Fruit fly (Drosophila melanogaster) whole organism, embryonic: ENCODE data around the gene Vm26Aa.

Experiments used
- Asciz ChIP-seq: fragments of 200-800 bp; sonication (Bioruptor generic); optimal IDR thresholded peaks from 2 replicates; lab custom pipeline; 2017; ENCODE audit warnings: missing biosample characterization, mild to moderate bottlenecking, missing genetic modification characterization, missing genetic modification reagents
- Bteb2 ChIP-seq: fragments of 200-800 bp; sonication (Bioruptor generic); optimal IDR thresholded peaks from 2 replicates; lab custom pipeline; 2016; ENCODE audit warnings: missing biosample characterization, missing genetic modification characterization
- CG11398 ChIP-seq: fragments of 200-800 bp; sonication (Bioruptor generic); optimal IDR thresholded peaks from 2 replicates; lab custom pipeline; 2016; ENCODE audit warnings: missing biosample characterization, missing genetic modification characterization
- CG11504 ChIP-seq: fragments of 200-800 bp; sonication (Bioruptor generic); optimal IDR thresholded peaks from 3 replicates; lab custom pipeline; 2019; ENCODE audit warnings: missing biosample characterization, mild to moderate bottlenecking, missing genetic modification characterization, moderate library complexity
- CG12236 ChIP-seq: fragments of 200-800 bp; sonication (Bioruptor generic); optimal IDR thresholded peaks from 2 replicates; lab custom pipeline; 2016; ENCODE audit warnings: missing biosample characterization, missing genetic modification characterization
- CG12659 ChIP-seq: fragments of 200-800 bp; sonication (Bioruptor generic); optimal IDR thresholded peaks from 3 replicates; lab custom pipeline; 2017; ENCODE audit warnings: mild to moderate bottlenecking, missing biosample characterization, missing genetic modification reagents, missing genetic modification characterization
- CG12744 ChIP-seq: fragments of 200-800 bp; sonication (Bioruptor generic); optimal IDR thresholded peaks from 2 replicates; lab custom pipeline; 2016; ENCODE audit warnings: missing biosample characterization, missing genetic modification characterization
- CG13123 ChIP-seq: fragments of 200-800 bp; sonication (Bioruptor generic); optimal IDR thresholded peaks from 2 replicates; lab custom pipeline; 2016; ENCODE audit warnings: missing biosample characterization, missing genetic modification characterization
- CG15073 ChIP-seq: fragments of 200-800 bp; sonication (Bioruptor generic); optimal IDR thresholded peaks from 2 replicates; lab custom pipeline; 2016; ENCODE audit warnings: missing biosample characterization, missing genetic modification characterization
- CG15479 ChIP-seq: fragments of 200-800 bp; sonication (Bioruptor generic); optimal IDR thresholded peaks from 3 replicates; lab custom pipeline; 2019; ENCODE audit warnings: missing biosample characterization, mild to moderate bottlenecking, missing genetic modification characterization, moderate library complexity
- CG17186 ChIP-seq: fragments of 200-800 bp; sonication (Bioruptor generic); optimal IDR thresholded peaks from 3 replicates; lab custom pipeline; 2017; ENCODE audit warnings: missing biosample characterization, missing genetic modification reagents, missing genetic modification characterization
- CG18011 ChIP-seq: fragments of 200-800 bp; sonication (Bioruptor generic); optimal IDR thresholded peaks from 2 replicates; lab custom pipeline; 2017; ENCODE audit warnings: missing biosample characterization, missing genetic modification characterization, mild to moderate bottlenecking, moderate library complexity, missing genotype
- CG18599 ChIP-seq: fragments of 200-800 bp; sonication (Bioruptor generic); optimal IDR thresholded peaks from 3 replicates; lab custom pipeline; 2017; ENCODE audit warnings: missing biosample characterization, missing genetic modification characterization, mild to moderate bottlenecking, moderate library complexity, missing genetic modification reagents
- CG2120 ChIP-seq: fragments of 200-800 bp; sonication (Bioruptor generic); optimal IDR thresholded peaks from 3 replicates; lab custom pipeline; 2016; ENCODE audit warnings: missing biosample characterization, missing genetic modification characterization
- CG2678 ChIP-seq: fragments of 200-800 bp; sonication (Bioruptor generic); optimal IDR thresholded peaks from 3 replicates; lab custom pipeline; 2019; ENCODE audit warnings: missing biosample characterization, mild to moderate bottlenecking, missing genetic modification characterization, moderate library complexity
- CG34376 ChIP-seq: fragments of 200-800 bp; sonication (Bioruptor generic); optimal IDR thresholded peaks from 2 replicates; lab custom pipeline; 2018; ENCODE audit warnings: missing biosample characterization, mild to moderate bottlenecking, missing genetic modification characterization
- CG6272 ChIP-seq: fragments of 200-800 bp; sonication (Bioruptor generic); IDR thresholded peaks from 2 replicates; pipeline ENCODE4 v1.3.6; 2022; ENCODE audit warnings: missing biosample characterization, missing genetic modification characterization
- CG6765 ChIP-seq: fragments of 200-800 bp; sonication (Bioruptor generic); optimal IDR thresholded peaks from 3 replicates; lab custom pipeline; 2017; ENCODE audit warnings: missing biosample characterization, mild to moderate bottlenecking, missing genetic modification characterization
- CG8290 ChIP-seq, 3 experiments: fragments of 200-800 bp; sonication (Bioruptor generic); optimal IDR thresholded peaks; 2 replicates each; lab custom pipeline; 2016 to 2019; ENCODE audit warnings: missing biosample characterization in 3 of 3, missing genetic modification characterization in 3 of 3, mild to moderate bottlenecking in 2 of 3, moderate library complexity in 1 of 3
- CG8388 ChIP-seq: fragments of 200-800 bp; sonication (Bioruptor generic); optimal IDR thresholded peaks from 2 replicates; lab custom pipeline; 2019; ENCODE audit warnings: missing biosample characterization, mild to moderate bottlenecking, missing genetic modification characterization, moderate library complexity
- CG8924 ChIP-seq: fragments of 200-800 bp; optimal IDR thresholded peaks from 3 replicates; lab custom pipeline; 2019; ENCODE audit warnings: missing biosample characterization, mild to moderate bottlenecking, missing genetic modification characterization, moderate library complexity
- D ChIP-seq, 2 experiments: fragments of 200-800 bp in 1 of 2; fragments of >200 bp in 1 of 2; sonication (Bioruptor generic) in 1 of 2; optimal IDR thresholded peaks; 2 replicates in 1 of 2; 3 replicates in 1 of 2; lab custom pipeline; 2017; ENCODE audit warnings: mild to moderate bottlenecking in 1 of 2, missing biosample characterization in 1 of 2, missing genetic modification characterization in 1 of 2, missing genetic modification reagents in 1 of 2
- Dad ChIP-seq: fragments of 200-800 bp; sonication (Bioruptor generic); optimal IDR thresholded peaks from 3 replicates; lab custom pipeline; 2016; ENCODE audit warnings: missing biosample characterization, missing genetic modification characterization
- HmgZ ChIP-seq: fragments of 200-800 bp; sonication (Bioruptor generic); optimal IDR thresholded peaks from 2 replicates; lab custom pipeline; 2018; ENCODE audit warnings: missing biosample characterization, mild to moderate bottlenecking, missing genetic modification characterization
- Kr ChIP-seq: fragments of 200-800 bp; sonication (Bioruptor generic); optimal IDR thresholded peaks from 2 replicates; lab custom pipeline; 2017; ENCODE audit warnings: missing biosample characterization, mild to moderate bottlenecking, missing genetic modification characterization
- Side ChIP-seq: fragments of 200-800 bp; sonication (Bioruptor generic); optimal IDR thresholded peaks from 2 replicates; lab custom pipeline; 2016; ENCODE audit warnings: missing biosample characterization, missing genetic modification characterization
- Spps ChIP-seq: fragments of 200-800 bp; sonication (Bioruptor generic); optimal IDR thresholded peaks from 2 replicates; lab custom pipeline; 2018; ENCODE audit warnings: missing biosample characterization, mild to moderate bottlenecking, missing genetic modification characterization
- Trl ChIP-seq, 3 experiments: fragments of >200 bp in 2 of 3; fragments of 200-800 bp in 1 of 3; sonication (Bioruptor generic) in 1 of 3; optimal IDR thresholded peaks; 2 replicates in 1 of 3; 3 replicates in 2 of 3; lab custom pipeline; 2016 to 2017; ENCODE audit warnings: missing biosample characterization in 1 of 3, missing genetic modification characterization in 1 of 3
- bsh ChIP-seq, 2 experiments: fragments of 200-800 bp; sonication (Bioruptor generic); optimal IDR thresholded peaks; 2 replicates each; lab custom pipeline; 2017 to 2018; ENCODE audit warnings: mild to moderate bottlenecking in 2 of 2, missing biosample characterization in 2 of 2, missing genetic modification characterization in 2 of 2, moderate library complexity in 1 of 2
- cg ChIP-seq: fragments of 200-800 bp; sonication (Bioruptor generic); optimal IDR thresholded peaks from 3 replicates; lab custom pipeline; 2019; ENCODE audit warnings: missing biosample characterization, mild to moderate bottlenecking, missing genetic modification characterization, moderate library complexity
- crp ChIP-seq, 2 experiments: fragments of 200-800 bp; sonication (Bioruptor generic); optimal IDR thresholded peaks; 2 replicates in 1 of 2; 3 replicates in 1 of 2; lab custom pipeline; 2017; ENCODE audit warnings: missing biosample characterization in 2 of 2, missing genetic modification characterization in 2 of 2, mild to moderate bottlenecking in 1 of 2, moderate library complexity in 1 of 2
- danr ChIP-seq: fragments of 200-800 bp; sonication (Bioruptor generic); IDR thresholded peaks from 2 replicates; pipeline ENCODE4 v1.3.6; 2022; ENCODE audit warnings: missing biosample characterization, missing genetic modification characterization
- esg ChIP-seq: fragments of 200-800 bp; sonication (Bioruptor generic); conservative IDR thresholded peaks from 2 replicates; pipeline ENCODE4 v1.3.6; 2022; ENCODE audit warnings: missing biosample characterization, missing genetic modification characterization
- hbn ChIP-seq: fragments of 200-800 bp; sonication (Bioruptor generic); IDR thresholded peaks from 2 replicates; pipeline ENCODE4 v1.3.6; 2022; ENCODE audit warnings: missing biosample characterization, missing genetic modification characterization; ENCODE audit not compliant: partially characterized antibody
- her ChIP-seq: fragments of 200-800 bp; sonication (Bioruptor generic); optimal IDR thresholded peaks from 2 replicates; lab custom pipeline; 2016; ENCODE audit warnings: missing biosample characterization, missing genetic modification characterization
- ind ChIP-seq: fragments of 200-800 bp; sonication (Bioruptor generic); optimal IDR thresholded peaks from 3 replicates; lab custom pipeline; 2016; ENCODE audit warnings: missing biosample characterization, missing genetic modification characterization
- kay ChIP-seq: fragments of 200-800 bp; sonication (Bioruptor generic); optimal IDR thresholded peaks from 2 replicates; lab custom pipeline; 2016; ENCODE audit warnings: missing biosample characterization, missing genetic modification characterization
- kni ChIP-seq: fragments of 200-800 bp; sonication (Bioruptor generic); optimal IDR thresholded peaks from 3 replicates; lab custom pipeline; 2017; ENCODE audit warnings: mild to moderate bottlenecking, missing biosample characterization, missing genetic modification reagents, missing genetic modification characterization
- lbe ChIP-seq: fragments of 200-800 bp; sonication (Bioruptor generic); optimal IDR thresholded peaks from 2 replicates; lab custom pipeline; 2016; ENCODE audit warnings: missing biosample characterization, mild to moderate bottlenecking, missing genetic modification characterization
- pho ChIP-seq: fragments of 200-800 bp; sonication (Bioruptor generic); optimal IDR thresholded peaks from 2 replicates; lab custom pipeline; 2016; ENCODE audit warnings: missing biosample characterization, missing genetic modification characterization
- sc ChIP-seq, 3 experiments: fragments of >200 bp in 2 of 3; fragments of 200-800 bp in 1 of 3; sonication (Bioruptor generic) in 1 of 3; optimal IDR thresholded peaks; 2 replicates in 2 of 3; 3 replicates in 1 of 3; lab custom pipeline; 2017; ENCODE audit warnings: mild to moderate bottlenecking in 1 of 3, missing biosample characterization in 1 of 3, missing genetic modification characterization in 1 of 3, missing genetic modification reagents in 1 of 3
- scrt ChIP-seq: fragments of 200-800 bp; sonication (Bioruptor generic); optimal IDR thresholded peaks from 2 replicates; lab custom pipeline; 2018; ENCODE audit warnings: missing biosample characterization, mild to moderate bottlenecking, missing genetic modification characterization, moderate library complexity
- sima ChIP-seq: fragments of 200-800 bp; sonication (Bioruptor generic); optimal IDR thresholded peaks from 2 replicates; lab custom pipeline; 2016; ENCODE audit warnings: missing biosample characterization, missing genetic modification characterization
- sob ChIP-seq: fragments of 200-800 bp; sonication (Bioruptor generic); IDR thresholded peaks from 2 replicates; pipeline ENCODE4 v1.3.6; 2022; ENCODE audit warnings: missing biosample characterization, missing genetic modification characterization
- ssp ChIP-seq: fragments of 200-800 bp; sonication (Bioruptor generic); IDR thresholded peaks from 2 replicates; pipeline ENCODE4 v1.3.6; 2022; ENCODE audit warnings: missing biosample characterization, missing genetic modification characterization
- wek ChIP-seq: fragments of 200-800 bp; sonication (Bioruptor generic); optimal IDR thresholded peaks from 3 replicates; lab custom pipeline; 2018; ENCODE audit warnings: missing biosample characterization, mild to moderate bottlenecking, missing genetic modification characterization, moderate library complexity
- zen ChIP-seq: fragments of 200-800 bp; sonication (Bioruptor generic); optimal IDR thresholded peaks from 3 replicates; lab custom pipeline; 2018; ENCODE audit warnings: missing biosample characterization, mild to moderate bottlenecking, missing genetic modification characterization, moderate library complexity

Vm26Aa gene

dm6 chr2L:5977070-5977728, 17.1 kb upstream of the Vm26Aa start (continued):
- TF ChIP-seq CG12659 (GFP tag; lab: Kevin White, UChicago), result peak; percentile 22
- TF ChIP-seq CG15479 (GFP tag; lab: Kevin White, UChicago), result no peak
- peak; percentile 19 for TF ChIP-seq lbe
- TF ChIP-seq CG6765, result peak; percentile 58
- TF ChIP-seq CG8388 (GFP tag; lab: Kevin White, UChicago), result no peak
- peak; percentile 1 for TF ChIP-seq scrt (GFP tag; lab: Kevin White, UChicago)
- TF ChIP-seq CG8924 (tag; lab: Kevin White, UChicago), result peak; percentile 35
- TF ChIP-seq Dad (GFP tag; lab: Kevin White, UChicago), result no peak
- TF ChIP-seq CG8290 (GFP tag; optimal IDR thresholded peaks at IDR 0.05; lab: Kevin White, UChicago), result no peak
- TF ChIP-seq CG8290 (tag; optimal IDR thresholded peaks at IDR 0.05; lab: Kevin White, UChicago), result peak in 1 of 2 experiments; percentile 17
- peak; percentile 22 for TF ChIP-seq zen
- peak; percentile 36 for TF ChIP-seq CG18011 (GFP tag; lab: Kevin White, UChicago)
- peak; percentile 36 for TF ChIP-seq cg (GFP tag; lab: Kevin White, UChicago)
- TF ChIP-seq bsh (GFP tag; optimal IDR thresholded peaks at IDR 0.05; lab: Kevin White, UChicago), result no peak
- no peak for TF ChIP-seq Asciz (GFP tag; lab: Kevin White, UChicago)
- no peak for TF ChIP-seq D (optimal IDR thresholded peaks at IDR 0.05; lab: Kevin White, UChicago)
- TF ChIP-seq D (GFP tag; optimal IDR thresholded peaks at IDR 0.05; lab: Kevin White, UChicago), result peak; percentile 37
- peak; percentile 3 for TF ChIP-seq Kr (GFP tag; lab: Kevin White, UChicago)
- TF ChIP-seq pho (GFP tag; lab: Kevin White, UChicago), result peak; percentile 19
- peak; percentile 22 for TF ChIP-seq HmgZ (tag; lab: Kevin White, UChicago)
- peak in 1 of 2 experiments; percentile 75 for TF ChIP-seq crp (GFP tag; optimal IDR thresholded peaks at IDR 0.05; lab: Kevin White, UChicago)
- TF ChIP-seq CG2120 (GFP tag; lab: Kevin White, UChicago), result peak; percentile 4
- TF ChIP-seq CG6272 (GFP tag; lab: Robert Waterston, UW), result no peak
- TF ChIP-seq Bteb2 (GFP tag; lab: Kevin White, UChicago), result no peak
- TF ChIP-seq CG2678, result peak; percentile 27
- TF ChIP-seq Trl (optimal IDR thresholded peaks at IDR 0.05; lab: Kevin White, UChicago), result peak in 1 of 2 experiments; percentile 64
- TF ChIP-seq Trl (GFP tag; optimal IDR thresholded peaks at IDR 0.05; lab: Kevin White, UChicago), result peak; percentile 16
- TF ChIP-seq CG11504, result peak; percentile 2
- TF ChIP-seq CG13123 (GFP tag; lab: Kevin White, UChicago), result no peak
- TF ChIP-seq sob (GFP tag; lab: Robert Waterston, UW), result no peak
- TF ChIP-seq CG12236 (GFP tag; lab: Kevin White, UChicago), result no peak
- no peak for TF ChIP-seq ssp (GFP tag; lab: Robert Waterston, UW)
- TF ChIP-seq CG11398, result no peak
- peak; percentile 11 for TF ChIP-seq CG34376 (GFP tag; lab: Kevin White, UChicago)
- TF ChIP-seq CG15073 (GFP tag; lab: Kevin White, UChicago), result no peak
- TF ChIP-seq sima, result no peak
- TF ChIP-seq CG18599 (GFP tag; lab: Kevin White, UChicago), result peak; percentile 46
- no peak for TF ChIP-seq esg
- TF ChIP-seq CG17186 (GFP tag; lab: Kevin White, UChicago), result no peak
- TF ChIP-seq kni (GFP tag; lab: Kevin White, UChicago), result peak; percentile 91
- TF ChIP-seq Side (GFP tag; lab: Kevin White, UChicago), result peak; percentile 42
- no peak for TF ChIP-seq CG12744
- peak; percentile 15 for TF ChIP-seq wek (GFP tag; lab: Kevin White, UChicago)
- TF ChIP-seq sc (optimal IDR thresholded peaks at IDR 0.05; lab: Kevin White, UChicago), result no peak
- TF ChIP-seq sc (GFP tag; optimal IDR thresholded peaks at IDR 0.05; lab: Kevin White, UChicago), result no peak
- no peak for TF ChIP-seq ind
- no peak for TF ChIP-seq danr (GFP tag; lab: Robert Waterston, UW)
- no peak for TF ChIP-seq hbn (GFP tag; lab: Robert Waterston, UW)
- no peak for TF ChIP-seq her (GFP tag; lab: Kevin White, UChicago)
- no peak for TF ChIP-seq Spps (tag; lab: Kevin White, UChicago)
- TF ChIP-seq kay (GFP tag; lab: Kevin White, UChicago), result peak; percentile 48
